Fruit fly (Drosophila melanogaster) whole organism, embryonic: ENCODE data around the gene Sr-CIII.

ENCODE experiments used
- CG10267 ChIP-seq: fragments of 200-800 bp; sonication (Bioruptor generic); optimal IDR thresholded peaks from 2 replicates; lab custom pipeline; 2018; ENCODE audit warnings: missing biosample characterization, mild to moderate bottlenecking, missing genetic modification characterization, moderate library complexity
- CG10274 ChIP-seq: fragments of 200-800 bp; sonication (Bioruptor generic); optimal IDR thresholded peaks from 3 replicates; lab custom pipeline; 2017; ENCODE audit warnings: missing biosample characterization, mild to moderate bottlenecking, missing genetic modification characterization
- CG10959 ChIP-seq: fragments of 200-800 bp; sonication (Bioruptor generic); IDR thresholded peaks from 2 replicates; pipeline ENCODE4 v1.3.6; 2022; ENCODE audit warnings: missing biosample characterization, missing genetic modification characterization
- CG11696 ChIP-seq: fragments of 200-800 bp; sonication (Bioruptor generic); IDR thresholded peaks from 2 replicates; pipeline ENCODE4 v1.3.6; 2022; ENCODE audit warnings: missing biosample characterization, missing genetic modification characterization
- CG12219 ChIP-seq: fragments of 200-800 bp; sonication (Bioruptor generic); optimal IDR thresholded peaks from 3 replicates; lab custom pipeline; 2018; ENCODE audit warnings: missing biosample characterization, mild to moderate bottlenecking, missing genetic modification characterization
- CG13424 ChIP-seq: fragments of 200-800 bp; sonication (Bioruptor generic); optimal IDR thresholded peaks from 2 replicates; lab custom pipeline; 2019; ENCODE audit warnings: missing biosample characterization, mild to moderate bottlenecking, missing genetic modification characterization, moderate library complexity
- CG14710 ChIP-seq: fragments of 200-800 bp; sonication (Bioruptor generic); optimal IDR thresholded peaks from 3 replicates; lab custom pipeline; 2019; ENCODE audit warnings: missing biosample characterization, mild to moderate bottlenecking, missing genetic modification characterization, moderate library complexity
- CG14860 ChIP-seq: fragments of 200-800 bp; sonication (Bioruptor generic); IDR thresholded peaks from 3 replicates; pipeline ENCODE4 v1.3.6; 2022; ENCODE audit warnings: missing biosample characterization, missing genetic modification characterization; ENCODE audit not compliant: partially characterized antibody
- CG15601 ChIP-seq: fragments of 200-800 bp; sonication (Bioruptor generic); optimal IDR thresholded peaks from 3 replicates; lab custom pipeline; 2019; ENCODE audit warnings: missing biosample characterization, mild to moderate bottlenecking, missing genetic modification characterization, moderate library complexity
- CG15696 ChIP-seq: fragments of 200-800 bp; sonication (Bioruptor generic); optimal IDR thresholded peaks from 2 replicates; lab custom pipeline; 2019; ENCODE audit warnings: missing biosample characterization, mild to moderate bottlenecking, missing genetic modification characterization, moderate library complexity
- CG17359 ChIP-seq: fragments of 200-800 bp; sonication (Bioruptor generic); optimal IDR thresholded peaks from 3 replicates; lab custom pipeline; 2018; ENCODE audit warnings: missing biosample characterization, mild to moderate bottlenecking, missing genetic modification characterization, moderate library complexity
- CG17385 ChIP-seq: fragments of 200-800 bp; sonication (Bioruptor generic); optimal IDR thresholded peaks from 3 replicates; lab custom pipeline; 2018; ENCODE audit warnings: missing biosample characterization, mild to moderate bottlenecking, missing genetic modification characterization
- CG18011 ChIP-seq: fragments of 200-800 bp; sonication (Bioruptor generic); optimal IDR thresholded peaks from 2 replicates; lab custom pipeline; 2017; ENCODE audit warnings: missing biosample characterization, missing genetic modification characterization, mild to moderate bottlenecking, moderate library complexity, missing genotype
- CG2129 ChIP-seq: fragments of 200-800 bp; sonication (Bioruptor generic); IDR thresholded peaks from 2 replicates; pipeline ENCODE4 v1.3.6; 2022; ENCODE audit warnings: missing biosample characterization, missing genetic modification characterization; ENCODE audit not compliant: partially characterized antibody
- CG30431 ChIP-seq: fragments of 200-800 bp; sonication (Bioruptor generic); optimal IDR thresholded peaks from 2 replicates; lab custom pipeline; 2017; ENCODE audit warnings: missing biosample characterization, missing genetic modification characterization
- CG32767 ChIP-seq: fragments of 200-800 bp; sonication (Bioruptor generic); IDR thresholded peaks from 2 replicates; pipeline ENCODE4 v1.3.6; 2022; ENCODE audit warnings: missing biosample characterization, missing genetic modification characterization
- CG3995 ChIP-seq: fragments of 200-800 bp; sonication (Bioruptor generic); optimal IDR thresholded peaks from 3 replicates; lab custom pipeline; 2016; ENCODE audit warnings: missing biosample characterization, missing genetic modification characterization
- CG4707 ChIP-seq: fragments of 200-800 bp; sonication (Bioruptor generic); optimal IDR thresholded peaks from 2 replicates; lab custom pipeline; 2018; ENCODE audit warnings: missing biosample characterization, mild to moderate bottlenecking, missing genetic modification characterization, moderate library complexity
- CG6654 ChIP-seq: fragments of 200-800 bp; sonication (Bioruptor generic); optimal IDR thresholded peaks from 2 replicates; lab custom pipeline; 2017; ENCODE audit warnings: missing biosample characterization, mild to moderate bottlenecking, missing genetic modification characterization
- CG8478 ChIP-seq: fragments of >200 bp; optimal IDR thresholded peaks from 2 replicates; lab custom pipeline; 2018
- CG8765 ChIP-seq: fragments of 200-800 bp; sonication (Bioruptor generic); IDR thresholded peaks from 2 replicates; pipeline ENCODE4 v1.3.6; 2022; ENCODE audit warnings: missing biosample characterization, missing genetic modification characterization
- CG9876 ChIP-seq: fragments of 200-800 bp; sonication (Bioruptor generic); optimal IDR thresholded peaks from 2 replicates; lab custom pipeline; 2016; ENCODE audit warnings: missing biosample characterization, missing genetic modification characterization
- CG9932 ChIP-seq: fragments of 200-800 bp; sonication (Bioruptor generic); IDR thresholded peaks from 2 replicates; pipeline ENCODE4 v1.3.6; 2022; ENCODE audit warnings: missing biosample characterization, missing genetic modification characterization
- Dll ChIP-seq: fragments of 200-800 bp; sonication (Bioruptor generic); IDR thresholded peaks from 4 replicates; pipeline ENCODE4 v1.3.6; 2022; ENCODE audit warnings: missing biosample characterization, missing genetic modification characterization; ENCODE audit not compliant: partially characterized antibody
- Dp ChIP-seq: fragments of 200-800 bp; sonication (Bioruptor generic); optimal IDR thresholded peaks from 2 replicates; lab custom pipeline; 2018; ENCODE audit warnings: missing biosample characterization, mild to moderate bottlenecking, missing genetic modification characterization, moderate library complexity
- HHEX ChIP-seq: fragments of 200-800 bp; sonication (Bioruptor generic); optimal IDR thresholded peaks from 3 replicates; lab custom pipeline; 2017; ENCODE audit warnings: missing biosample characterization, mild to moderate bottlenecking, missing genetic modification characterization, missing genetic modification reagents
- HLH3B ChIP-seq: fragments of 200-800 bp; sonication (Bioruptor generic); IDR thresholded peaks from 2 replicates; pipeline ENCODE4 v1.3.6; 2022; ENCODE audit warnings: missing biosample characterization, missing genetic modification characterization
- Lhr ChIP-seq: fragments of 200-800 bp; sonication (Bioruptor generic); optimal IDR thresholded peaks from 3 replicates; lab custom pipeline; 2017; ENCODE audit warnings: mild to moderate bottlenecking, missing biosample characterization, missing genetic modification reagents, missing genetic modification characterization
- Med ChIP-seq: fragments of 200-800 bp; sonication (Bioruptor generic); peaks from one replicate; lab custom pipeline; 2016; ENCODE audit warnings: missing biosample characterization, missing genetic modification characterization, mild to moderate bottlenecking, inconsistent platforms, moderate library complexity
- Xbp1 ChIP-seq: fragments of 200-800 bp; sonication (Bioruptor generic); optimal IDR thresholded peaks from 3 replicates; lab custom pipeline; 2016; ENCODE audit warnings: missing biosample characterization, mild to moderate bottlenecking, missing genetic modification characterization
- bab2 ChIP-seq: fragments of 200-800 bp; sonication (Bioruptor generic); optimal IDR thresholded peaks from 2 replicates; lab custom pipeline; 2016; ENCODE audit warnings: missing biosample characterization, missing genetic modification characterization
- bowl ChIP-seq: fragments of 200-800 bp; sonication (Bioruptor generic); IDR thresholded peaks from 2 replicates; pipeline ENCODE4 v1.3.6; 2022; ENCODE audit warnings: missing biosample characterization, missing genetic modification characterization
- cwo ChIP-seq: fragments of 200-800 bp; sonication (Bioruptor generic); optimal IDR thresholded peaks from 3 replicates; lab custom pipeline; 2017; ENCODE audit warnings: missing biosample characterization, missing genetic modification characterization, mild to moderate bottlenecking, moderate library complexity, missing genetic modification reagents
- dmrt11E ChIP-seq: fragments of 200-800 bp; sonication (Bioruptor generic); optimal IDR thresholded peaks from 3 replicates; lab custom pipeline; 2018; ENCODE audit warnings: missing biosample characterization, mild to moderate bottlenecking, missing genetic modification characterization, moderate library complexity
- dysf ChIP-seq: fragments of 200-800 bp; sonication (Bioruptor generic); IDR thresholded peaks from 3 replicates; pipeline ENCODE4 v1.3.6; 2022; ENCODE audit warnings: missing biosample characterization, missing genetic modification characterization
- en ChIP-seq: fragments of 200-800 bp; sonication (Bioruptor generic); optimal IDR thresholded peaks from 2 replicates; lab custom pipeline; 2016; ENCODE audit warnings: missing biosample characterization, missing genetic modification characterization
- exex ChIP-seq: fragments of 200-800 bp; sonication (Bioruptor generic); optimal IDR thresholded peaks from 4 replicates; lab custom pipeline; 2018; ENCODE audit warnings: missing biosample characterization, mild to moderate bottlenecking, missing genetic modification characterization, moderate library complexity
- fru ChIP-seq: fragments of >200 bp; optimal IDR thresholded peaks from 2 replicates; lab custom pipeline; 2017
- gcm ChIP-seq: fragments of 200-800 bp; sonication (Bioruptor generic); optimal IDR thresholded peaks from 2 replicates; lab custom pipeline; 2019; ENCODE audit warnings: missing biosample characterization, mild to moderate bottlenecking, missing genetic modification characterization, moderate library complexity
- gsb ChIP-seq: fragments of 200-800 bp; sonication (Bioruptor generic); IDR thresholded peaks from 2 replicates; pipeline ENCODE4 v1.3.6; 2022; ENCODE audit warnings: missing biosample characterization, missing genetic modification characterization
- kah ChIP-seq: fragments of 200-800 bp; sonication (Bioruptor generic); optimal IDR thresholded peaks from 2 replicates; lab custom pipeline; 2018; ENCODE audit warnings: missing biosample characterization, mild to moderate bottlenecking, missing genetic modification characterization
- ken ChIP-seq: fragments of 200-800 bp; sonication (Bioruptor generic); IDR thresholded peaks from 3 replicates; pipeline ENCODE4 v1.3.6; 2022; ENCODE audit warnings: missing biosample characterization, missing genetic modification characterization
- lbe ChIP-seq: fragments of 200-800 bp; sonication (Bioruptor generic); optimal IDR thresholded peaks from 2 replicates; lab custom pipeline; 2016; ENCODE audit warnings: missing biosample characterization, mild to moderate bottlenecking, missing genetic modification characterization
- lilli ChIP-seq: fragments of 200-800 bp; sonication (Bioruptor generic); optimal IDR thresholded peaks from 3 replicates; lab custom pipeline; 2016; ENCODE audit warnings: missing biosample characterization, missing genetic modification characterization
- lov ChIP-seq, 2 experiments: fragments of 200-800 bp in 1 of 2; fragments of >200 bp in 1 of 2; sonication (Bioruptor generic) in 1 of 2; IDR thresholded peaks in 1 of 2; optimal IDR thresholded peaks in 1 of 2; 2 replicates in 1 of 2; 3 replicates in 1 of 2; pipeline versions ENCODE4 v1.3.6 to Lab custom; 2017 to 2022; ENCODE audit warnings: missing biosample characterization in 1 of 2, missing genetic modification characterization in 1 of 2
- maf-S ChIP-seq: fragments of 200-800 bp; sonication (Bioruptor generic); optimal IDR thresholded peaks from 2 replicates; lab custom pipeline; 2016; ENCODE audit warnings: missing biosample characterization, missing genetic modification characterization
- mld ChIP-seq: fragments of 200-800 bp; sonication (Bioruptor generic); IDR thresholded peaks from 3 replicates; pipeline ENCODE4 v1.3.6; 2022; ENCODE audit warnings: missing biosample characterization, missing genetic modification characterization; ENCODE audit not compliant: partially characterized antibody
- trem ChIP-seq: fragments of 200-800 bp; optimal IDR thresholded peaks from 3 replicates; lab custom pipeline; 2019; ENCODE audit warnings: missing biosample characterization, mild to moderate bottlenecking, missing genetic modification characterization, moderate library complexity
- wek ChIP-seq: fragments of 200-800 bp; sonication (Bioruptor generic); optimal IDR thresholded peaks from 3 replicates; lab custom pipeline; 2018; ENCODE audit warnings: missing biosample characterization, mild to moderate bottlenecking, missing genetic modification characterization, moderate library complexity

Sr-CIII gene

dm6 chr2L:4118983-4119670 lies 1.0 kb upstream of the Sr-CIII start (continued):
- peak; percentile 40 for TF ChIP-seq Lhr (GFP tag; lab: Kevin White, UChicago)
- peak; percentile 77 for TF ChIP-seq HLH3B (GFP tag; lab: Robert Waterston, UW)
- peak; percentile 83 for TF ChIP-seq CG15696 (tag; lab: Kevin White, UChicago)
- peak; percentile 57; the same call in 1 of the 2 replicates for TF ChIP-seq CG11696 (GFP tag; lab: Robert Waterston, UW)
- TF ChIP-seq maf-S (GFP tag; lab: Kevin White, UChicago), result peak; percentile 60
- peak; percentile 84 for TF ChIP-seq CG17359 (tag; lab: Kevin White, UChicago)
- peak; percentile 73 for TF ChIP-seq CG17385 (GFP tag; lab: Kevin White, UChicago)
- TF ChIP-seq trem (tag; lab: Kevin White, UChicago), result peak; percentile 81
- TF ChIP-seq ken (GFP tag; lab: Robert Waterston, UW), result peak; percentile 80
- peak; percentile 48 for TF ChIP-seq en (GFP tag; lab: Kevin White, UChicago)
- TF ChIP-seq CG6654 (GFP tag; lab: Kevin White, UChicago), result peak; percentile 59
- peak; percentile 40 for TF ChIP-seq gsb (GFP tag; lab: Robert Waterston, UW)
- TF ChIP-seq CG15601, result peak; percentile 84
- no peak for TF ChIP-seq CG14860
- TF ChIP-seq dysf (GFP tag; lab: Robert Waterston, UW), result peak; percentile 82
- peak; percentile 82 for TF ChIP-seq CG10267
- TF ChIP-seq CG4707 (GFP tag; lab: Kevin White, UChicago), result peak; percentile 60
- TF ChIP-seq CG30431 (GFP tag; lab: Kevin White, UChicago), result peak; percentile 66
- TF ChIP-seq Med (GFP tag; lab: Kevin White, UChicago), result peak; percentile 96
- peak; percentile 67 for TF ChIP-seq CG10274 (GFP tag; lab: Kevin White, UChicago)
- TF ChIP-seq CG14710 (tag; lab: Kevin White, UChicago), result peak; percentile 90
- peak; percentile 66 for TF ChIP-seq cwo (GFP tag; lab: Kevin White, UChicago)
- TF ChIP-seq fru (lab: Kevin White, UChicago), result no peak
- TF ChIP-seq kah, result peak; percentile 70
- TF ChIP-seq lilli, result peak; percentile 75
- TF ChIP-seq CG3995, result no peak
- TF ChIP-seq mld (GFP tag; lab: Robert Waterston, UW), result no peak
- peak; percentile 76 for TF ChIP-seq CG10959 (GFP tag; lab: Robert Waterston, UW)
- TF ChIP-seq CG9932, result no peak
- TF ChIP-seq HHEX (GFP tag; lab: Kevin White, UChicago), result peak; percentile 65
- peak; percentile 93 for TF ChIP-seq dmrt11E (tag; lab: Kevin White, UChicago)
- peak; percentile 64 for TF ChIP-seq CG32767 (GFP tag; lab: Robert Waterston, UW)
- TF ChIP-seq lov (optimal IDR thresholded peaks at IDR 0.05; lab: Kevin White, UChicago), result no peak
- TF ChIP-seq lov (GFP tag; IDR thresholded peaks at IDR 0.05; lab: Robert Waterston, UW), result peak; percentile 84
- peak; percentile 59; the same call in 1 of the 2 replicates for TF ChIP-seq CG8765 (GFP tag; lab: Robert Waterston, UW)
- TF ChIP-seq CG8478 (lab: Kevin White, UChicago), result no peak
- peak; percentile 7 for TF ChIP-seq exex (tag; lab: Kevin White, UChicago)
- no peak for TF ChIP-seq CG18011
- no peak for TF ChIP-seq Dll (GFP tag; lab: Robert Waterston, UW)
- TF ChIP-seq gcm (GFP tag; lab: Kevin White, UChicago), result peak; percentile 78
- peak; percentile 44 for TF ChIP-seq lbe
- TF ChIP-seq wek, result no peak
- TF ChIP-seq CG2129 (GFP tag; lab: Robert Waterston, UW), result no peak
- no peak for TF ChIP-seq Dp (GFP tag; lab: Kevin White, UChicago)
- peak; percentile 75 for TF ChIP-seq bab2
- TF ChIP-seq CG9876 (GFP tag; lab: Kevin White, UChicago), result peak; percentile 53
- TF ChIP-seq bowl (GFP tag; lab: Robert Waterston, UW), result no peak
- TF ChIP-seq CG13424, result peak; percentile 87
- peak; percentile 75 for TF ChIP-seq CG12219 (GFP tag; lab: Kevin White, UChicago)
- peak; percentile 69 for TF ChIP-seq Xbp1 (GFP tag; lab: Kevin White, UChicago)
